Fruit fly (Drosophila melanogaster): Measurements from ENCODE around the gene ICA69.

The ICA69 gene

DNA sequence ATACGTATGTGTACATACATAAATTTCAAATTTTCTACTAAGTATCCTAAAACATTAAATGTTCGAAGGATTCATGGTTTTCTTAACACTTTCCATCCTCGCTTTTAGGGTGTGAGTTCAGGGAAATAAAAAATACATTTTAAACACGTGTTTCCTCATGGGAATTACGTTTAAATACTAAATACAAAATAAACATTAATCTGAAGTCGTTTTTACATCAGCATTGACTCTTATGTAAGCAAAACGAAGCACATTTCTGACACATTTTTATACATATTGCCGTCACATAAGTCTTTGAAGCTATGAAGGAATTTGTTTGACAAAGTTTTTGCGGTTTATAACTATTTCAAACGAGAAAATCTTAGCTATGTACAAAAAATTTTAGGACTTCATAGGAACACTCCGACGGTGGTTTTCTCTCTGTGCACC, 32.2 kb upstream of the ICA69 start (continued):
- TF ChIP-seq vri (GFP tag; optimal IDR thresholded peaks at IDR 0.05) (no peak), spab (GFP tag; optimal IDR thresholded peaks at IDR 0.05) (peak; percentile 56), CG6163 (GFP tag; IDR thresholded peaks at IDR 0.05) (no peak), achi (GFP tag; optimal IDR thresholded peaks at IDR 0.05) (peak; percentile 53), cyc (GFP tag; optimal IDR thresholded peaks at IDR 0.05) (peak; percentile 61), Smox (GFP tag; optimal IDR thresholded peaks at IDR 0.05) (peak; percentile 69), CG34406 (GFP tag; optimal IDR thresholded peaks at IDR 0.05) (peak; percentile 53), CG3032 (tag; optimal IDR thresholded peaks at IDR 0.05) (peak; percentile 44), fkh (GFP tag; optimal IDR thresholded peaks at IDR 0.05) (no peak), dsx (GFP tag; optimal IDR thresholded peaks at IDR 0.05; ENCODE audit: poor library complexity, severe bottlenecking) (peak; percentile 9), Eip75B (GFP tag; optimal IDR thresholded peaks at IDR 0.05) (peak; percentile 44), Gug (GFP tag; IDR thresholded peaks at IDR 0.05) (no peak), CG16779 (tag; optimal IDR thresholded peaks at IDR 0.05) (peak; percentile 36)

DNA sequence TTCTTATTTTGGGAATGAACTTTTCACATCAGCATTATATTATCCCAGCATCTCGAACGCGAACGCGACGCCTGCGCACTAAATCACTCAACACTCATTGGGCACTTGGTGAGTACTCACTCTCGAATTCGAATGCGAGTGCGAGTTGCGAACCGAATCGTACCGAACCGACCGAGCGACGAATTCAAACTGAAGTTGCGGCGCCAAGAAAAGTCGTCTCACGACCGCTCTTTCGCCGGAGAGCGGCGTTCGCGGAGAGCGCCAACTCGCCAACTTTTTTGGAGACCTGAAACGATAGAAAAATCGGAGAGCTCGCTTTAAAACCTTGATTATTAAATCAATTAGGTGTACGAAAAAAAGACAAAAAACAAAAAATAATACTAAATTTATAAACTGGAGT, 31.3 kb upstream of the ICA69 start:
- TF ChIP-seq Eip78C (GFP tag) = peak; percentile 48
- no peak for TF ChIP-seq CG4318 (GFP tag; optimal IDR thresholded peaks at IDR 0.05)
- TF ChIP-seq CG6163 (GFP tag; IDR thresholded peaks at IDR 0.05) = peak; percentile 45; the same call in 1 of the 3 replicates
- TF ChIP-seq Eip93F (GFP tag; optimal IDR thresholded peaks at IDR 0.05) = no peak
- peak; percentile 43; the same call in 2 of the 3 replicates for TF ChIP-seq eg (GFP tag; IDR thresholded peaks at IDR 0.05)
- TF ChIP-seq dsx (GFP tag; optimal IDR thresholded peaks at IDR 0.05; ENCODE audit: poor library complexity, severe bottlenecking) = no peak
- peak; percentile 18 for TF ChIP-seq CG6854 (GFP tag; optimal IDR thresholded peaks at IDR 0.05)
- no peak for TF ChIP-seq CG7368 (GFP tag; optimal IDR thresholded peaks at IDR 0.05)

DNA sequence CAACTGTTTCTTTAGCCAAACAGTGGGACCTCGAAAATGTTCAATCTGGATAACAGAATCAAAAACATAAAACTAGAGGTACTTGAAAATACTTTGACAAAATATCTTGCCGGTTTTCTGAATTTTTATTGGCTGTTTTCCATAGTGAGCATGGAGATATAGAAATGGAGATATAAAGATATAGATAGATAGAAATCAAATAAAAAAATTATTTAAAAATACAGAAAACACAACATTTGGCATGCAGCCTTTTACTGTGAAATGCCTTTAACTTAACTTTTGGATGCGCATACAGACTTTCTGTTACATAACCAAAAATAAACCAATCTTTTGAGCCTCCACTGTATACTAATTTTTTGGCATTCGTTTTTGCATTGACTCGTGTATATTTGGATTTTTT, 30.8 kb upstream of the ICA69 start:
- TF ChIP-seq Lpt (GFP tag; optimal IDR thresholded peaks at IDR 0.05) = no peak
- TF ChIP-seq lz (GFP tag; optimal IDR thresholded peaks at IDR 0.05) = peak; percentile 23
- TF ChIP-seq vri (GFP tag; optimal IDR thresholded peaks at IDR 0.05) = no peak
- 0 out of 3 replicates have a peak, but pooled peaks have one; percentile 20 for TF ChIP-seq eg (GFP tag; IDR thresholded peaks at IDR 0.05)
- TF ChIP-seq CG6792 (GFP tag; optimal IDR thresholded peaks at IDR 0.05) = no peak
- TF ChIP-seq CG34406 (GFP tag; optimal IDR thresholded peaks at IDR 0.05) = no peak
- TF ChIP-seq Sox14 (GFP tag; optimal IDR thresholded peaks at IDR 0.05) = peak; percentile 19
- TF ChIP-seq CG9139 (GFP tag; optimal IDR thresholded peaks at IDR 0.05) = no peak
- peak; percentile 25 for TF ChIP-seq CG32006 (GFP tag; optimal IDR thresholded peaks at IDR 0.05)
- TF ChIP-seq CG8319 (GFP tag; optimal IDR thresholded peaks at IDR 0.05) = no peak
- TF ChIP-seq Ets21C (GFP tag; optimal IDR thresholded peaks at IDR 0.05) = peak; percentile 40
- TF ChIP-seq CG10631 (GFP tag; optimal IDR thresholded peaks at IDR 0.05) = no peak
- no peak for TF ChIP-seq Sox15 (GFP tag; optimal IDR thresholded peaks at IDR 0.05)
- TF ChIP-seq dsx (GFP tag; optimal IDR thresholded peaks at IDR 0.05; ENCODE audit: poor library complexity, severe bottlenecking) = no peak
- TF ChIP-seq CG11294 (GFP tag; IDR thresholded peaks at IDR 0.05) = no peak
- TF ChIP-seq CG3032 (tag; optimal IDR thresholded peaks at IDR 0.05) = no peak
- TF ChIP-seq CG1621 (tag; optimal IDR thresholded peaks at IDR 0.05) = no peak
- TF ChIP-seq dac (GFP tag; optimal IDR thresholded peaks at IDR 0.05) = no peak
- TF ChIP-seq fd59A (GFP tag; optimal IDR thresholded peaks at IDR 0.05) = no peak
- TF ChIP-seq achi (GFP tag; optimal IDR thresholded peaks at IDR 0.05) = no peak
- TF ChIP-seq CG8119 (GFP tag; IDR thresholded peaks at IDR 0.05) = peak; percentile 41; the same call in 1 of the 3 replicates
- no peak for TF ChIP-seq CG7368 (GFP tag; optimal IDR thresholded peaks at IDR 0.05)
- peak; percentile 25 for TF ChIP-seq OdsH (GFP tag; optimal IDR thresholded peaks at IDR 0.05)
- no peak for TF ChIP-seq Eip75B (GFP tag; optimal IDR thresholded peaks at IDR 0.05)
- peak; percentile 42 for TF ChIP-seq CG31627 (GFP tag; optimal IDR thresholded peaks at IDR 0.05)
- TF ChIP-seq CG11902 (GFP tag; optimal IDR thresholded peaks at IDR 0.05) = no peak
- TF ChIP-seq Ets96B (tag; optimal IDR thresholded peaks at IDR 0.05) = no peak
- TF ChIP-seq CG15336 (GFP tag; IDR thresholded peaks at IDR 0.05) = 0 out of 2 replicates have a peak, but pooled peaks have one; percentile 17
- peak; percentile 38 for TF ChIP-seq Smox (GFP tag; optimal IDR thresholded peaks at IDR 0.05)
- no peak for TF ChIP-seq Hr38 (GFP tag; optimal IDR thresholded peaks at IDR 0.05)
- no peak for TF ChIP-seq CG8632 (GFP tag; optimal IDR thresholded peaks at IDR 0.05)
- no peak for TF ChIP-seq CG10669 (GFP tag; optimal IDR thresholded peaks at IDR 0.05)
- no peak for TF ChIP-seq CG11762 (GFP tag; optimal IDR thresholded peaks at IDR 0.05; ENCODE audit: insufficient read depth)
- TF ChIP-seq Hr4 (GFP tag; optimal IDR thresholded peaks at IDR 0.05) = peak; percentile 21
- TF ChIP-seq spab (GFP tag; optimal IDR thresholded peaks at IDR 0.05) = no peak
- no peak for TF ChIP-seq CG6854 (GFP tag; optimal IDR thresholded peaks at IDR 0.05)
- no peak for TF ChIP-seq pdm3 (GFP tag; optimal IDR thresholded peaks at IDR 0.05)
- peak; percentile 30 for TF ChIP-seq acj6 (GFP tag; optimal IDR thresholded peaks at IDR 0.05)
- TF ChIP-seq CG16779 (tag; optimal IDR thresholded peaks at IDR 0.05) = no peak
- TF ChIP-seq fkh (GFP tag; optimal IDR thresholded peaks at IDR 0.05) = no peak
- peak; percentile 26 for TF ChIP-seq cyc (GFP tag; optimal IDR thresholded peaks at IDR 0.05)

All from whole organism, prepupa.